Worm (Caenorhabditis elegans) whole organism, L1 larva: ENCODE data around the gene hid-1.

Experiments
- elt-3 ChIP-seq, 6 experiments: fragments of 150-350 bp in 1 of 6; sonication (generic microtip); optimal IDR thresholded peaks; 2 replicates each; lab custom pipeline; 2017 to 2018; ENCODE audit warnings: missing biosample characterization in 6 of 6, missing genetic modification characterization in 6 of 6, inconsistent platforms in 1 of 6
- mdl-1 ChIP-seq, 2 experiments: fragments of 150-350 bp; optimal IDR thresholded peaks; 2 replicates each; lab custom pipeline; 2014 to 2017; ENCODE audit warnings: missing biosample characterization in 2 of 2, missing genetic modification characterization in 2 of 2, inconsistent platforms in 1 of 2
- skn-1 ChIP-seq: fragments of 150-350 bp; optimal IDR thresholded peaks from 2 replicates; lab custom pipeline; 2014; ENCODE audit warnings: missing biosample characterization, missing genetic modification characterization
- xbp-1 ChIP-seq: sonication (generic microtip); optimal IDR thresholded peaks from 2 replicates; lab custom pipeline; 2016; ENCODE audit warnings: missing genetic modification characterization, missing compliant biosample characterization
- zag-1 ChIP-seq: fragments of 150-350 bp; optimal IDR thresholded peaks from 2 replicates; lab custom pipeline; 2014; ENCODE audit warnings: missing biosample characterization, missing genetic modification characterization

ce11 chrX:2493586-2494175, 4.8 kb downstream of the hid-1 start:
- TF ChIP-seq mdl-1 (tag; optimal IDR thresholded peaks at IDR 0.05; lab: Kevin White, UChicago) = no peak
- TF ChIP-seq xbp-1 = no peak
- peak; percentile 15 for TF ChIP-seq skn-1 (tag; lab: Kevin White, UChicago)
- no peak for TF ChIP-seq zag-1
- no peak for TF ChIP-seq elt-3 (tag; optimal IDR thresholded peaks at IDR 0.05; lab: Kevin White, UChicago)
